Fruit fly (Drosophila melanogaster) whole organism, embryonic: ENCODE results near the gene CG32161.

Experiments used
- Asciz ChIP-seq: fragments of 200-800 bp; sonication (Bioruptor generic); optimal IDR thresholded peaks from 2 replicates; lab custom pipeline; 2017; ENCODE audit warnings: missing biosample characterization, mild to moderate bottlenecking, missing genetic modification characterization, missing genetic modification reagents
- CG10274 ChIP-seq: fragments of 200-800 bp; sonication (Bioruptor generic); optimal IDR thresholded peaks from 3 replicates; lab custom pipeline; 2017; ENCODE audit warnings: missing biosample characterization, mild to moderate bottlenecking, missing genetic modification characterization
- CG10565 ChIP-seq: fragments of 200-800 bp; sonication (Bioruptor generic); optimal IDR thresholded peaks from 3 replicates; lab custom pipeline; 2016; ENCODE audit warnings: missing biosample characterization, mild to moderate bottlenecking, missing genetic modification characterization
- CG11723 ChIP-seq: fragments of 200-800 bp; sonication (Bioruptor generic); optimal IDR thresholded peaks from 2 replicates; lab custom pipeline; 2017; ENCODE audit warnings: missing biosample characterization, mild to moderate bottlenecking, missing genetic modification characterization
- CG12659 ChIP-seq: fragments of 200-800 bp; sonication (Bioruptor generic); optimal IDR thresholded peaks from 3 replicates; lab custom pipeline; 2017; ENCODE audit warnings: mild to moderate bottlenecking, missing biosample characterization, missing genetic modification reagents, missing genetic modification characterization
- CG13624 ChIP-seq: fragments of 200-800 bp; sonication (Bioruptor generic); optimal IDR thresholded peaks from 2 replicates; lab custom pipeline; 2016; ENCODE audit warnings: missing biosample characterization, missing genetic modification characterization
- CG1529 ChIP-seq: fragments of 200-800 bp; sonication (Bioruptor generic); optimal IDR thresholded peaks from 3 replicates; lab custom pipeline; 2018; ENCODE audit warnings: missing biosample characterization, missing genetic modification characterization
- CG15696 ChIP-seq: fragments of 200-800 bp; sonication (Bioruptor generic); optimal IDR thresholded peaks from 2 replicates; lab custom pipeline; 2019; ENCODE audit warnings: missing biosample characterization, mild to moderate bottlenecking, missing genetic modification characterization, moderate library complexity
- CG17829 ChIP-seq: fragments of 200-800 bp; optimal IDR thresholded peaks from 2 replicates; lab custom pipeline; 2019; ENCODE audit warnings: missing biosample characterization, mild to moderate bottlenecking, missing genetic modification characterization, moderate library complexity
- CG18764 ChIP-seq: fragments of 200-800 bp; sonication (Bioruptor generic); optimal IDR thresholded peaks from 3 replicates; lab custom pipeline; 2016; ENCODE audit warnings: missing biosample characterization, missing genetic modification characterization
- CG30020 ChIP-seq: fragments of 200-800 bp; optimal IDR thresholded peaks from 2 replicates; lab custom pipeline; 2019; ENCODE audit warnings: missing biosample characterization, mild to moderate bottlenecking, missing genetic modification characterization, moderate library complexity
- CG31365 ChIP-seq: fragments of 200-800 bp; sonication (Bioruptor generic); optimal IDR thresholded peaks from 2 replicates; lab custom pipeline; 2018; ENCODE audit warnings: missing biosample characterization, mild to moderate bottlenecking, missing genetic modification characterization
- CG32767 ChIP-seq: fragments of 200-800 bp; sonication (Bioruptor generic); IDR thresholded peaks from 2 replicates; pipeline ENCODE4 v1.3.6; 2022; ENCODE audit warnings: missing biosample characterization, missing genetic modification characterization
- CG42726 ChIP-seq: fragments of 200-800 bp; sonication (Bioruptor generic); IDR thresholded peaks from 2 replicates; pipeline ENCODE4 v1.3.6; 2022; ENCODE audit warnings: missing biosample characterization, missing genetic modification characterization; ENCODE audit not compliant: partially characterized antibody
- CG4730 ChIP-seq: fragments of 200-800 bp; sonication (Bioruptor generic); IDR thresholded peaks from 2 replicates; pipeline ENCODE4 v1.3.6; 2022; ENCODE audit warnings: missing biosample characterization, missing genetic modification characterization
- CG4820 ChIP-seq: fragments of 200-800 bp; sonication (Bioruptor generic); optimal IDR thresholded peaks from 3 replicates; lab custom pipeline; 2016; ENCODE audit warnings: missing biosample characterization, missing genetic modification characterization
- CG5245 ChIP-seq: fragments of 200-800 bp; sonication (Bioruptor generic); optimal IDR thresholded peaks from 3 replicates; lab custom pipeline; 2016; ENCODE audit warnings: missing biosample characterization, missing genetic modification characterization
- CG6254 ChIP-seq: fragments of 200-800 bp; sonication (Bioruptor generic); optimal IDR thresholded peaks from 3 replicates; lab custom pipeline; 2017; ENCODE audit warnings: mild to moderate bottlenecking, missing biosample characterization, missing genetic modification reagents, missing genetic modification characterization
- CG6689 ChIP-seq: fragments of 200-800 bp; sonication (Bioruptor generic); IDR thresholded peaks from 2 replicates; pipeline ENCODE4 v1.3.6; 2022; ENCODE audit warnings: missing biosample characterization, missing genetic modification characterization
- CG7271 ChIP-seq: fragments of 200-800 bp; sonication (Bioruptor generic); optimal IDR thresholded peaks from 2 replicates; lab custom pipeline; 2018; ENCODE audit warnings: missing biosample characterization, mild to moderate bottlenecking, missing genetic modification characterization, moderate library complexity
- CG7372 ChIP-seq: fragments of 200-800 bp; sonication (Bioruptor generic); IDR thresholded peaks from 2 replicates; pipeline ENCODE4 v1.3.6; 2022; ENCODE audit warnings: missing biosample characterization, missing genetic modification characterization
- CG9609 ChIP-seq: fragments of 200-800 bp; sonication (Bioruptor generic); optimal IDR thresholded peaks from 3 replicates; lab custom pipeline; 2016; ENCODE audit warnings: missing biosample characterization, missing genetic modification characterization
- Dbx ChIP-seq: fragments of 200-800 bp; sonication (Bioruptor generic); IDR thresholded peaks from 3 replicates; pipeline ENCODE4 v1.3.6; 2022; ENCODE audit warnings: missing biosample characterization, missing genetic modification characterization
- Deaf1 ChIP-seq: fragments of 200-800 bp; optimal IDR thresholded peaks from 3 replicates; lab custom pipeline; 2019; ENCODE audit warnings: missing biosample characterization, mild to moderate bottlenecking, missing genetic modification characterization, moderate library complexity
- Doc3 ChIP-seq: fragments of 200-800 bp; sonication (Bioruptor generic); IDR thresholded peaks from 3 replicates; pipeline ENCODE4 v1.3.6; 2022; ENCODE audit warnings: missing biosample characterization, missing genetic modification characterization; ENCODE audit not compliant: partially characterized antibody
- Hand ChIP-seq: fragments of 200-800 bp; sonication (Bioruptor generic); optimal IDR thresholded peaks from 2 replicates; lab custom pipeline; 2017; ENCODE audit warnings: mild to moderate bottlenecking, missing biosample characterization, missing genetic modification reagents, missing genetic modification characterization
- Lim3 ChIP-seq: fragments of 200-800 bp; sonication (Bioruptor generic); IDR thresholded peaks from 2 replicates; pipeline ENCODE4 v1.3.6; 2022; ENCODE audit warnings: missing biosample characterization, missing genetic modification characterization
- Mes4 ChIP-seq: fragments of 200-800 bp; sonication (Bioruptor generic); optimal IDR thresholded peaks from 2 replicates; lab custom pipeline; 2016; ENCODE audit warnings: missing biosample characterization, missing genetic modification characterization
- NK7.1 ChIP-seq: fragments of 200-800 bp; sonication (Bioruptor generic); optimal IDR thresholded peaks from 3 replicates; lab custom pipeline; 2016; ENCODE audit warnings: missing biosample characterization, missing genetic modification characterization
- Nf-YA ChIP-seq: fragments of 200-800 bp; sonication (Bioruptor generic); IDR thresholded peaks from 2 replicates; pipeline ENCODE4 v1.3.6; 2022; ENCODE audit warnings: missing biosample characterization, missing genetic modification characterization
- Opbp ChIP-seq: fragments of 200-800 bp; sonication (Bioruptor generic); IDR thresholded peaks from 3 replicates; pipeline ENCODE4 v1.3.6; 2022; ENCODE audit warnings: missing biosample characterization, missing genetic modification characterization; ENCODE audit not compliant: partially characterized antibody
- Pdp1 ChIP-seq, 2 experiments: fragments of 200-800 bp; sonication (Bioruptor generic); optimal IDR thresholded peaks; 3 replicates each; lab custom pipeline; 2016; ENCODE audit warnings: missing biosample characterization in 2 of 2, missing genetic modification characterization in 2 of 2, mild to moderate bottlenecking in 1 of 2, moderate library complexity in 1 of 2
- Poxn ChIP-seq: fragments of 200-800 bp; sonication (Bioruptor generic); IDR thresholded peaks from 2 replicates; pipeline ENCODE4 v1.3.6; 2022; ENCODE audit warnings: missing biosample characterization, missing genetic modification characterization
- Ssrp ChIP-seq: fragments of 200-800 bp; sonication (Bioruptor generic); optimal IDR thresholded peaks from 2 replicates; lab custom pipeline; 2018; ENCODE audit warnings: missing biosample characterization, mild to moderate bottlenecking, missing genetic modification characterization, moderate library complexity
- Vsx1 ChIP-seq: fragments of 200-800 bp; sonication (Bioruptor generic); optimal IDR thresholded peaks from 2 replicates; lab custom pipeline; 2017; ENCODE audit warnings: missing biosample characterization, mild to moderate bottlenecking, missing genetic modification characterization, missing genetic modification reagents
- al ChIP-seq: fragments of 200-800 bp; sonication (Bioruptor generic); IDR thresholded peaks from 2 replicates; pipeline ENCODE4 v1.3.6; 2022; ENCODE audit warnings: missing biosample characterization, missing genetic modification characterization
- cad ChIP-seq: fragments of >200 bp; optimal IDR thresholded peaks from 2 replicates; lab custom pipeline; 2017; ENCODE audit warnings: missing biosample characterization, missing genetic modification characterization
- caup ChIP-seq: fragments of 200-800 bp; sonication (Bioruptor generic); optimal IDR thresholded peaks from 3 replicates; lab custom pipeline; 2017; ENCODE audit warnings: missing biosample characterization, mild to moderate bottlenecking, missing genetic modification characterization, moderate library complexity; ENCODE audit not compliant: severe bottlenecking
- dan ChIP-seq: fragments of 200-800 bp; sonication (Bioruptor generic); IDR thresholded peaks from 2 replicates; pipeline ENCODE4 v1.3.6; 2022; ENCODE audit warnings: missing biosample characterization, missing genetic modification characterization
- dmrt11E ChIP-seq: fragments of 200-800 bp; sonication (Bioruptor generic); optimal IDR thresholded peaks from 3 replicates; lab custom pipeline; 2018; ENCODE audit warnings: missing biosample characterization, mild to moderate bottlenecking, missing genetic modification characterization, moderate library complexity
- dmrt99B ChIP-seq: fragments of 200-800 bp; sonication (Bioruptor generic); optimal IDR thresholded peaks from 2 replicates; lab custom pipeline; 2018; ENCODE audit warnings: missing biosample characterization, mild to moderate bottlenecking, missing genetic modification characterization, moderate library complexity
- fd102C ChIP-seq: fragments of 200-800 bp; sonication (Bioruptor generic); optimal IDR thresholded peaks from 2 replicates; lab custom pipeline; 2018; ENCODE audit warnings: missing biosample characterization, mild to moderate bottlenecking, missing genetic modification characterization, moderate library complexity
- gem ChIP-seq: fragments of 200-800 bp; sonication (Bioruptor generic); optimal IDR thresholded peaks from 2 replicates; lab custom pipeline; 2019; ENCODE audit warnings: missing biosample characterization, mild to moderate bottlenecking, missing genetic modification characterization, moderate library complexity
- ham ChIP-seq: fragments of 200-800 bp; sonication (Bioruptor generic); IDR thresholded peaks from 2 replicates; pipeline ENCODE4 v1.3.6; 2022; ENCODE audit warnings: missing biosample characterization, missing genetic modification characterization
- lov ChIP-seq, 2 experiments: fragments of 200-800 bp in 1 of 2; fragments of >200 bp in 1 of 2; sonication (Bioruptor generic) in 1 of 2; IDR thresholded peaks in 1 of 2; optimal IDR thresholded peaks in 1 of 2; 2 replicates in 1 of 2; 3 replicates in 1 of 2; pipeline versions ENCODE4 v1.3.6 to Lab custom; 2017 to 2022; ENCODE audit warnings: missing biosample characterization in 1 of 2, missing genetic modification characterization in 1 of 2
- nmo ChIP-seq: fragments of 200-800 bp; sonication (Bioruptor generic); optimal IDR thresholded peaks from 2 replicates; lab custom pipeline; 2018; ENCODE audit warnings: missing biosample characterization, mild to moderate bottlenecking, missing genetic modification characterization, moderate library complexity
- ranshi ChIP-seq: fragments of 200-800 bp; sonication (Bioruptor generic); IDR thresholded peaks from 2 replicates; pipeline ENCODE4 v1.3.6; 2022; ENCODE audit warnings: missing biosample characterization, missing genetic modification characterization
- repo ChIP-seq: fragments of 200-800 bp; sonication (Bioruptor generic); optimal IDR thresholded peaks from 2 replicates; lab custom pipeline; 2016; ENCODE audit warnings: missing biosample characterization, missing genetic modification characterization
- sens ChIP-seq: fragments of 200-800 bp; sonication (Bioruptor generic); peaks from one replicate; lab custom pipeline; 2016; ENCODE audit warnings: missing biosample characterization, missing genetic modification characterization
- sisA ChIP-seq: fragments of 200-800 bp; sonication (Bioruptor generic); IDR thresholded peaks from 2 replicates; pipeline ENCODE4 v1.3.6; 2022; ENCODE audit warnings: missing biosample characterization, missing genetic modification characterization
- ssp ChIP-seq: fragments of 200-800 bp; sonication (Bioruptor generic); IDR thresholded peaks from 2 replicates; pipeline ENCODE4 v1.3.6; 2022; ENCODE audit warnings: missing biosample characterization, missing genetic modification characterization

CG32161 gene

DNA sequence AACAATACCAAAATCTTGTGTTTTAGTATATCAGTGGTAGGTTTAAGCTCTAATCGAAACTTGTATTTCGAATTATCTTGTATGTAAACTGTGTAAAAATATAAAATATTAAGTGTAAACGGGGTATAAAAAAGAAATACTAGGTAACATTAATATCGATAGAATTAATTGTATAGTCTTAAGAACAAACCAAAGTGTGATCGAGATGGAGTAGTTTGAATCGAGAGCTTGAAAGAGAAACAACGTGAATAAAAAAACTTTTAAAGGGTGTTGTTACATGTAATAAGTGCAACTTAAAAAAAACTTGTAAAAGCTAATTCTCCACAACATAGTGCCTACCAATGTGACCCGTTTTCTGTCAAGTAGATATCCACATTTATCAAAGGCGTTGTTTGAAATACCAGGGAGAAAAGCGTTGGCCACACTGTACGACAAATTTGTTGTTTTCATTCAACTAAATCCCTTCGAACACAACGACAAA lies 3.9 kb upstream of the CG32161 start, which contains the start of gene TSG101 (continued):
- TF ChIP-seq caup (no peak), CG5245 (GFP tag; lab: Kevin White, UChicago) (no peak), ham (GFP tag; lab: Robert Waterston, UW) (no peak), dmrt11E (no peak), CG6689 (GFP tag; lab: Robert Waterston, UW) (no peak), Dbx (GFP tag; lab: Robert Waterston, UW) (no peak), cad (no peak), Deaf1 (no peak), NK7.1 (GFP tag; lab: Kevin White, UChicago) (no peak), CG12659 (GFP tag; lab: Kevin White, UChicago) (peak; percentile 63), dan (GFP tag; lab: Robert Waterston, UW) (no peak), CG17829 (no peak), Doc3 (GFP tag; lab: Robert Waterston, UW) (no peak), sisA (GFP tag; lab: Robert Waterston, UW) (no peak), ranshi (GFP tag; lab: Robert Waterston, UW) (no peak), nmo (GFP tag; lab: Kevin White, UChicago) (peak; percentile 47), CG42726 (GFP tag; lab: Robert Waterston, UW) (no peak), Nf-YA (GFP tag; lab: Robert Waterston, UW) (no peak), CG7372 (no peak), Hand (GFP tag; lab: Kevin White, UChicago) (no peak), CG4820 (GFP tag; lab: Kevin White, UChicago) (no peak), CG10274 (GFP tag; lab: Kevin White, UChicago) (no peak), Lim3 (GFP tag; lab: Robert Waterston, UW) (no peak), dmrt99B (tag; lab: Kevin White, UChicago) (no peak), CG32767 (no peak), Ssrp (no peak), CG7271 (tag; lab: Kevin White, UChicago) (no peak), gem (tag; lab: Kevin White, UChicago) (peak; percentile 29), CG10565 (no peak), CG30020 (tag; lab: Kevin White, UChicago) (peak; percentile 64), al (GFP tag; lab: Robert Waterston, UW) (no peak), CG9609 (GFP tag; lab: Kevin White, UChicago) (no peak), Pdp1 (GFP tag; optimal IDR thresholded peaks at IDR 0.05; lab: Kevin White, UChicago) (peak in 1 of 2 experiments; percentile 21), CG6254 (GFP tag; lab: Kevin White, UChicago) (no peak), CG1529 (GFP tag; lab: Kevin White, UChicago) (no peak), Asciz (GFP tag; lab: Kevin White, UChicago) (no peak), CG18764 (GFP tag; lab: Kevin White, UChicago) (no peak), CG4730 (GFP tag; lab: Robert Waterston, UW) (no peak), ssp (GFP tag; lab: Robert Waterston, UW) (peak; percentile 96), CG11723 (GFP tag; lab: Kevin White, UChicago) (no peak), CG13624 (GFP tag; lab: Kevin White, UChicago) (no peak), lov (optimal IDR thresholded peaks at IDR 0.05; lab: Kevin White, UChicago) (no peak), lov (GFP tag; IDR thresholded peaks at IDR 0.05; lab: Robert Waterston, UW) (no peak), Mes4 (GFP tag; lab: Kevin White, UChicago) (no peak), Poxn (GFP tag; lab: Robert Waterston, UW) (no peak), Opbp (GFP tag; lab: Robert Waterston, UW) (no peak), CG15696 (tag; lab: Kevin White, UChicago) (no peak), repo (no peak), Vsx1 (no peak), sens (peak; percentile 77), fd102C (no peak), CG31365 (no peak)
